Fruit fly (Drosophila melanogaster) whole organism, embryonic: ENCODE data around the gene CG12521.

Source experiments
- CG11504 ChIP-seq: fragments of 200-800 bp; sonication (Bioruptor generic); optimal IDR thresholded peaks from 3 replicates; lab custom pipeline; 2019; ENCODE audit warnings: missing biosample characterization, mild to moderate bottlenecking, missing genetic modification characterization, moderate library complexity
- CG11696 ChIP-seq: fragments of 200-800 bp; sonication (Bioruptor generic); IDR thresholded peaks from 2 replicates; pipeline ENCODE4 v1.3.6; 2022; ENCODE audit warnings: missing biosample characterization, missing genetic modification characterization
- CG17328 ChIP-seq: fragments of 200-800 bp; sonication (Bioruptor generic); IDR thresholded peaks from 2 replicates; pipeline ENCODE4 v1.3.6; 2022; ENCODE audit warnings: missing biosample characterization, missing genetic modification characterization
- CG6689 ChIP-seq: fragments of 200-800 bp; sonication (Bioruptor generic); IDR thresholded peaks from 2 replicates; pipeline ENCODE4 v1.3.6; 2022; ENCODE audit warnings: missing biosample characterization, missing genetic modification characterization
- CG7963 ChIP-seq: fragments of 200-800 bp; sonication (Bioruptor generic); IDR thresholded peaks from 3 replicates; pipeline ENCODE4 v1.3.6; 2022; ENCODE audit warnings: missing biosample characterization, missing genetic modification characterization; ENCODE audit not compliant: partially characterized antibody
- Elba2 ChIP-seq: fragments of 200-800 bp; sonication (Bioruptor generic); optimal IDR thresholded peaks from 3 replicates; lab custom pipeline; 2016; ENCODE audit warnings: missing biosample characterization, missing genetic modification characterization
- HLH3B ChIP-seq: fragments of 200-800 bp; sonication (Bioruptor generic); IDR thresholded peaks from 2 replicates; pipeline ENCODE4 v1.3.6; 2022; ENCODE audit warnings: missing biosample characterization, missing genetic modification characterization
- Rx ChIP-seq: fragments of 200-800 bp; sonication (Bioruptor generic); IDR thresholded peaks from 2 replicates; pipeline ENCODE4 v1.3.6; 2022; ENCODE audit warnings: missing biosample characterization, missing genetic modification characterization
- fd102C ChIP-seq: fragments of 200-800 bp; sonication (Bioruptor generic); optimal IDR thresholded peaks from 2 replicates; lab custom pipeline; 2018; ENCODE audit warnings: missing biosample characterization, mild to moderate bottlenecking, missing genetic modification characterization, moderate library complexity
- inv ChIP-seq: fragments of 200-800 bp; sonication (Bioruptor generic); IDR thresholded peaks from 2 replicates; pipeline ENCODE4 v1.3.6; 2022; ENCODE audit warnings: missing biosample characterization, missing genetic modification characterization; ENCODE audit not compliant: partially characterized antibody
- salm ChIP-seq: fragments of 200-800 bp; sonication (Bioruptor generic); optimal IDR thresholded peaks from 2 replicates; lab custom pipeline; 2018; ENCODE audit warnings: missing biosample characterization, mild to moderate bottlenecking, missing genetic modification characterization
- zfh1 ChIP-seq: fragments of 200-800 bp; sonication (Bioruptor generic); IDR thresholded peaks from 3 replicates; pipeline ENCODE4 v1.3.6; 2022; ENCODE audit warnings: missing biosample characterization, missing genetic modification characterization

dm6 chr3L:11892766-11893165 is 45.2 kb upstream of the CG12521 start:
- TF ChIP-seq Rx (GFP tag; lab: Robert Waterston, UW) (no peak), CG7963 (GFP tag; lab: Robert Waterston, UW) (no peak), CG6689 (GFP tag; lab: Robert Waterston, UW) (no peak), Elba2 (no peak), zfh1 (GFP tag; lab: Robert Waterston, UW) (no peak), CG11504 (tag; lab: Kevin White, UChicago) (no peak), HLH3B (GFP tag; lab: Robert Waterston, UW) (no peak), CG11696 (GFP tag; lab: Robert Waterston, UW) (no peak), salm (tag; lab: Kevin White, UChicago) (no peak), fd102C (no peak), inv (GFP tag; lab: Robert Waterston, UW) (no peak), CG17328 (GFP tag; lab: Robert Waterston, UW) (no peak)
